Worm (Caenorhabditis elegans): Measurements from ENCODE around the gene appg-1.

DNA sequence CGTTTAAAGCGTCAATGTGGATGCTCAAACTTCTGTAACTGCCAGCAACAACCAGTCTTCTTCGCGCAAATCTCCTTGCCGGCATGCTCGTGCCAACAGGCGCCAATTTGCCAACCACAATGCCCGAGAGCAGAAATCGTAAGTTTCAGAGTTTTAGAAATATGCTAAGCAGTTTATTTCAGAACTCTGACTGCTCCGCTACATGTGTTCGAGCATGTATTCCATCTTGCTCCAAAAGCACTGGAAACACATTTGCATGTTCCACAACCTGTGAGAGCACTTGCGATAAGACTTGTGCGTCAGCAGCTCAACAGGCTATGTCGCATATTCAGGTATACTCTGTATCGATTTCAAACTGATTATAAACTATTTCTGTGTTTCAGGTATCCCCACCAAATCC, 3.9 kb downstream of the appg-1 start:
- no peak for TF ChIP-seq lin-13 (GFP tag; optimal IDR thresholded peaks at IDR 0.05)
- no peak for TF ChIP-seq pax-3 (tag; optimal IDR thresholded peaks at IDR 0.05)
- TF ChIP-seq unc-62 (GFP tag; optimal IDR thresholded peaks at IDR 0.05): no peak
- no peak for TF ChIP-seq mdl-1 (tag; optimal IDR thresholded peaks at IDR 0.05)
- no peak for TF ChIP-seq lsy-2 (tag; optimal IDR thresholded peaks at IDR 0.05)
- no peak for TF ChIP-seq hpl-2 (GFP tag; optimal IDR thresholded peaks at IDR 0.05)
- no peak for TF ChIP-seq nhr-90 (tag; optimal IDR thresholded peaks at IDR 0.05; ENCODE audit: poor library complexity)
- TF ChIP-seq C04F5.9 (tag; optimal IDR thresholded peaks at IDR 0.05): no peak
- no peak for TF ChIP-seq nhr-12 (tag; optimal IDR thresholded peaks at IDR 0.05)
- no peak for TF ChIP-seq elt-2 (tag; optimal IDR thresholded peaks at IDR 0.05)
- no peak for TF ChIP-seq lin-15B (tag; optimal IDR thresholded peaks at IDR 0.05)
- TF ChIP-seq C34B4.2 (tag; optimal IDR thresholded peaks at IDR 0.05): no peak

Data from whole organism, L1 larva.